Fruit fly (Drosophila melanogaster) whole organism, embryonic: ENCODE measurements around the gene CG8675.

ENCODE experiments used
- CG1603 ChIP-seq: fragments of 200-800 bp; sonication (Bioruptor generic); optimal IDR thresholded peaks from 2 replicates; lab custom pipeline; 2019; ENCODE audit warnings: missing biosample characterization, mild to moderate bottlenecking, missing genetic modification characterization, moderate library complexity

The CG8675 gene

DNA sequence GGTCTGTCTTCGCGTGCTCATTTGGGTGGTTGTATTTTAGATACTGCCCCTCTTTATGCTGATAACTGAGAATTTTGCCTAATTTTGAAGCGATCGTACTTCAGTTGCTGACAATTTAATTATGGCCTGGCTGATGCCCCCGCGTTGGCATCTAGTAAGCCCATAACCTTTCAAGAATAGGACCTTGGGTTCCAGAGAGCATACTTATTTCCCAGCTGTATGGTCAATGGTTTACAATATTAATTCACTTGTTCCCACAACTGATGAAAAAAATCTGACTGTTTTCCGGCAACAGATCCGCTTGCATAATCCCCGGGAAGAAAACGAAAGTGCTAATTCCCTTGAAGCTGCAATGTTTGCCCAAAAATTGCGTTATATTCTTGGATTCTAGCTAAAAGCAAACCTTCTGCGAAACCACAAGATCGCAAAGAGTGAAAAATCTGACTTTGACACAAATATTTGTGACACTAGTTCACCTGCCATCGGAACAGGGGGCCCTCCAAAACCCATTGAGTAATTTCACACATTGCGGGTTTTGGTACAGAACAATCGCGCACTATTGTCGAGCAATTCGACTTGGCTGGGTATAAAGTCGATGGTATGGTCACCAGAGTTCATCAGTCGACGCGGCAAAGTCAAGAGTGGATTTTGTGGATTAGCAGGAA lies 46.7 kb downstream of the CG8675 start, which contains the start of the genes TTLL1A and CG5070:
TTLL1A (minus strand) TSS at position 101 of the 665 bp plus-strand sequence.
CG5070 (plus strand) TSS at position 615 of the 665 bp plus-strand sequence.
- no peak for TF ChIP-seq CG1603 (tag; lab: Kevin White, UChicago)
- TF ChIP-seq, all 482 proteins: peak for 0
